Fruit fly (Drosophila melanogaster): ENCODE measurements around the gene RapGAP1.

DNA sequence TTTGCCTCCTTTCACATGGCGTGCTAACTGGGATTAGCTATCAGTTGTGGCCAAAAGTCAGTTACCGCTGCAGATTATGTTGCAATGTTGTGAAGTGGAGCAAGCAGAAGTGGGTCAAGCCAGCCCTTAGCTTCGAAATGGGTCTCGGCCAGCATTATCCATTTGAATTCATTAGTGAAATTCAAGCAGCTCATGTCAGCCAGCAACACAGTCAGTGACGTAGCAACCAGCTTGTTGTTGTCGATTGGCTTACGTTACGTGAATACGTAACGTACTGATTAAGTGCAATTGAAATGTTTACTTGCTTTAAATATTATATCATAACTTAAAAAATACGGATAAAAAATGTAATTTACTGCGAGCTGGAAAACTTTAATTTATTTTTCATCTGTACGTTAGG lies 126.7 kb downstream of the RapGAP1 start:
- TF ChIP-seq insv (optimal IDR thresholded peaks at IDR 0.05) (no peak), psq (optimal IDR thresholded peaks at IDR 0.05) (no peak), Sin3A (optimal IDR thresholded peaks at IDR 0.05) (no peak)
